Worm (Caenorhabditis elegans) whole organism, mixed stage, embryonic: Measurements from ENCODE around the gene srh-206.

Source experiments
- ceh-43 ChIP-seq: fragments of 200-800 bp; sonication (Bioruptor generic); optimal IDR thresholded peaks from 2 replicates; lab custom pipeline; 2018; ENCODE audit warnings: mild to moderate bottlenecking, missing genetic modification characterization, moderate library complexity, missing compliant biosample characterization
- lin-13 ChIP-seq: fragments of 150-350 bp; optimal IDR thresholded peaks from 2 replicates; lab custom pipeline; 2014; ENCODE audit warnings: missing biosample characterization, missing genetic modification characterization
- nhr-237 ChIP-seq: fragments of 150-350 bp; optimal IDR thresholded peaks from 2 replicates; lab custom pipeline; 2014; ENCODE audit warnings: missing biosample characterization, missing genetic modification characterization
- nhr-28 ChIP-seq: fragments of 150-350 bp; optimal IDR thresholded peaks from 2 replicates; lab custom pipeline; 2014; ENCODE audit warnings: missing biosample characterization, missing genetic modification characterization
- nhr-76 ChIP-seq: sonication (generic microtip); optimal IDR thresholded peaks from 2 replicates; lab custom pipeline; 2017; ENCODE audit warnings: missing biosample characterization, missing genetic modification characterization
- snpc-4 ChIP-seq: fragments of 150-350 bp; optimal IDR thresholded peaks from 2 replicates; lab custom pipeline; 2014; ENCODE audit warnings: missing biosample characterization, missing genetic modification characterization
- sptf-1 ChIP-seq: sonication (generic microtip); optimal IDR thresholded peaks from 2 replicates; lab custom pipeline; 2017; ENCODE audit warnings: mild to moderate bottlenecking, missing genetic modification characterization, moderate library complexity, missing compliant biosample characterization
- unc-62 ChIP-seq: fragments of 150-350 bp; optimal IDR thresholded peaks from 2 replicates; lab custom pipeline; 2014; ENCODE audit warnings: missing biosample characterization, missing genetic modification reagents, missing genetic modification characterization

- TF ChIP-seq sptf-1 (tag; lab: Kevin White, UChicago) (no peak), snpc-4 (tag; lab: Kevin White, UChicago) (no peak), nhr-76 (tag; lab: Kevin White, UChicago) (no peak), nhr-28 (no peak), nhr-237 (tag; lab: Kevin White, UChicago) (no peak), lin-13 (tag; lab: Kevin White, UChicago) (no peak), ceh-43 (GFP tag; lab: Kevin White, UChicago) (no peak), unc-62 (GFP tag; lab: Kevin White, UChicago) (no peak)
Measured at ce11 chrV:16958975-16959374, 4.3 kb upstream of the srh-206 start.
